Worm (Caenorhabditis elegans) whole organism, young adult: ENCODE data around the gene cyp-29A3.

ENCODE experiments used
- F33H1.4 ChIP-seq: fragments of 200-800 bp; sonication (Bioruptor generic); IDR thresholded peaks from 2 replicates; pipeline ENCODE4 v1.3.6; 2022; ENCODE audit warnings: missing genetic modification reagents, missing genetic modification characterization, missing compliant biosample characterization
- F49E8.2 ChIP-seq: sonication (generic microtip); optimal IDR thresholded peaks from 3 replicates; lab custom pipeline; 2017; ENCODE audit warnings: missing genetic modification characterization, mild to moderate bottlenecking, missing compliant biosample characterization, antibody characterized with exemption, moderate library complexity; ENCODE audit not compliant: insufficient read depth
- F57A8.1 ChIP-seq: fragments of 200-800 bp; sonication (Bioruptor generic); optimal IDR thresholded peaks from 2 replicates; lab custom pipeline; 2018; ENCODE audit warnings: mild to moderate bottlenecking, missing genetic modification characterization, moderate library complexity, missing compliant biosample characterization
- K11D2.4 ChIP-seq: fragments of 200-800 bp; sonication (Bioruptor generic); IDR thresholded peaks from 2 replicates; pipeline ENCODE4 v1.3.6; 2022; ENCODE audit warnings: missing genetic modification reagents, missing genetic modification characterization, missing compliant biosample characterization
- T07F8.4 ChIP-seq: sonication (generic microtip); optimal IDR thresholded peaks from 2 replicates; lab custom pipeline; 2016; ENCODE audit warnings: mild to moderate bottlenecking, missing genetic modification characterization, moderate library complexity, missing compliant biosample characterization
- attf-5 ChIP-seq: fragments of 200-800 bp; sonication (Bioruptor generic); optimal IDR thresholded peaks from 2 replicates; lab custom pipeline; 2018; ENCODE audit warnings: mild to moderate bottlenecking, missing genetic modification characterization, missing compliant biosample characterization
- attf-6 ChIP-seq: fragments of 200-800 bp; sonication (Bioruptor generic); IDR thresholded peaks from 2 replicates; pipeline ENCODE4 v1.3.6; 2022; ENCODE audit warnings: missing genetic modification reagents, missing genetic modification characterization, missing compliant biosample characterization
- bed-1 ChIP-seq: fragments of 200-800 bp; sonication (Bioruptor generic); IDR thresholded peaks from 2 replicates; pipeline ENCODE4 v1.3.6; 2022; ENCODE audit warnings: missing genetic modification reagents, missing genetic modification characterization, missing compliant biosample characterization
- bed-2 ChIP-seq: fragments of 200-800 bp; sonication (Bioruptor generic); IDR thresholded peaks from 2 replicates; pipeline ENCODE4 v1.3.6; 2022; ENCODE audit warnings: missing genetic modification reagents, missing genetic modification characterization, missing compliant biosample characterization
- die-1 ChIP-seq: sonication (generic microtip); optimal IDR thresholded peaks from 2 replicates; lab custom pipeline; 2016; ENCODE audit warnings: missing genotype, mild to moderate bottlenecking, missing genetic modification characterization, missing compliant biosample characterization
- dox-1 ChIP-seq: fragments of 200-800 bp; sonication (Bioruptor generic); IDR thresholded peaks from 2 replicates; pipeline ENCODE4 v1.3.6; 2022; ENCODE audit warnings: missing genetic modification reagents, missing genetic modification characterization, missing compliant biosample characterization
- dpff-1 ChIP-seq: sonication (generic microtip); optimal IDR thresholded peaks from 2 replicates; lab custom pipeline; 2017; ENCODE audit warnings: mild to moderate bottlenecking, missing genetic modification characterization, missing compliant biosample characterization
- efl-1 ChIP-seq: fragments of 150-350 bp; optimal IDR thresholded peaks from 2 replicates; lab custom pipeline; 2014; ENCODE audit warnings: missing biosample characterization, missing genetic modification reagents, missing genetic modification characterization
- egl-44 ChIP-seq: fragments of 200-800 bp; sonication (Bioruptor generic); IDR thresholded peaks from 2 replicates; pipeline ENCODE4 v1.3.6; 2022; ENCODE audit warnings: missing genetic modification reagents, missing genetic modification characterization, missing compliant biosample characterization
- egrh-3 ChIP-seq: fragments of 200-800 bp; sonication (Bioruptor generic); IDR thresholded peaks from 2 replicates; pipeline ENCODE4 v1.3.6; 2022; ENCODE audit warnings: missing genetic modification reagents, missing genetic modification characterization, missing compliant biosample characterization
- lin-26 ChIP-seq: fragments of 200-800 bp; sonication (Bioruptor generic); IDR thresholded peaks from 2 replicates; pipeline ENCODE4 v1.3.6; 2022; ENCODE audit warnings: missing genetic modification reagents, missing genetic modification characterization, missing compliant biosample characterization
- lin-35 ChIP-seq, 3 experiments: fragments of 150-350 bp in 2 of 3; sonication (generic microtip) in 1 of 3; optimal IDR thresholded peaks; 2 replicates each; lab custom pipeline; 2014 to 2018; ENCODE audit warnings: missing biosample characterization in 3 of 3, missing genetic modification characterization in 3 of 3, missing genetic modification reagents in 3 of 3
- lir-1 ChIP-seq: fragments of 200-800 bp; sonication (Bioruptor generic); conservative IDR thresholded peaks from 2 replicates; pipeline ENCODE4 v1.3.6; 2022; ENCODE audit warnings: missing genetic modification reagents, missing genetic modification characterization, missing compliant biosample characterization
- lsl-1 ChIP-seq: fragments of 200-800 bp; sonication (Bioruptor generic); optimal IDR thresholded peaks from 2 replicates; lab custom pipeline; 2018; ENCODE audit warnings: mild to moderate bottlenecking, missing genetic modification characterization, moderate library complexity, missing compliant biosample characterization
- lsy-27 ChIP-seq: sonication (generic microtip); optimal IDR thresholded peaks from 2 replicates; lab custom pipeline; 2017; ENCODE audit warnings: missing genetic modification characterization, mild to moderate bottlenecking, missing compliant biosample characterization, antibody characterized with exemption, missing genotype, borderline replicate concordance; ENCODE audit not compliant: insufficient read depth
- madf-8 ChIP-seq: fragments of 200-800 bp; sonication (Bioruptor generic); conservative IDR thresholded peaks from 2 replicates; pipeline ENCODE4 v1.3.6; 2022; ENCODE audit warnings: missing genetic modification reagents, missing genetic modification characterization, missing compliant biosample characterization
- mcd-1 ChIP-seq: fragments of 200-800 bp; sonication (Bioruptor generic); IDR thresholded peaks from 2 replicates; pipeline ENCODE4 v1.3.6; 2022; ENCODE audit warnings: missing genetic modification reagents, missing genetic modification characterization, missing compliant biosample characterization
- nfya-1 ChIP-seq: sonication (generic microtip); optimal IDR thresholded peaks from 2 replicates; lab custom pipeline; 2017; ENCODE audit warnings: antibody characterized with exemption, missing compliant biosample characterization, missing genetic modification characterization, borderline replicate concordance; ENCODE audit not compliant: insufficient read depth
- nhr-120 ChIP-seq: fragments of 200-800 bp; sonication (Bioruptor generic); IDR thresholded peaks from 2 replicates; pipeline ENCODE4 v1.3.6; 2022; ENCODE audit warnings: missing genetic modification characterization, missing compliant biosample characterization
- nhr-179 ChIP-seq: sonication (generic microtip); optimal IDR thresholded peaks from 2 replicates; lab custom pipeline; 2016; ENCODE audit warnings: mild to moderate bottlenecking, missing genetic modification characterization, missing compliant biosample characterization
- snpc-1.1 ChIP-seq: sonication (generic microtip); optimal IDR thresholded peaks from 2 replicates; lab custom pipeline; 2017; ENCODE audit warnings: missing genetic modification characterization, mild to moderate bottlenecking, missing compliant biosample characterization, antibody characterized with exemption, moderate library complexity, missing genotype, missing genetic modification reagents; ENCODE audit not compliant: insufficient read depth
- snpc-4 ChIP-seq, 5 experiments: fragments of 150-350 bp in 1 of 5; sonication (generic microtip) in 4 of 5; optimal IDR thresholded peaks; 2 replicates each; lab custom pipeline; 2014 to 2018; ENCODE audit warnings: missing genetic modification characterization in 5 of 5, missing biosample characterization in 3 of 5, antibody characterized with exemption in 2 of 5, mild to moderate bottlenecking in 2 of 5, missing compliant biosample characterization in 2 of 5, missing genotype in 2 of 5, moderate library complexity in 2 of 5, missing genetic modification reagents in 1 of 5
- somi-1 ChIP-seq: fragments of 200-800 bp; sonication (Bioruptor generic); optimal IDR thresholded peaks from 2 replicates; lab custom pipeline; 2018; ENCODE audit warnings: mild to moderate bottlenecking, missing genetic modification characterization, missing compliant biosample characterization
- zfh-2 ChIP-seq: fragments of 200-800 bp; sonication (Bioruptor generic); conservative IDR thresholded peaks from 2 replicates; pipeline ENCODE4 v1.3.6; 2022; ENCODE audit warnings: missing genetic modification reagents, missing genetic modification characterization, missing compliant biosample characterization
- ztf-3 ChIP-seq: fragments of 200-800 bp; sonication (Bioruptor generic); optimal IDR thresholded peaks from 2 replicates; lab custom pipeline; 2018; ENCODE audit warnings: mild to moderate bottlenecking, missing genetic modification characterization, missing compliant biosample characterization

The cyp-29A3 gene

ce11 chrV:53286-53685 is 5.8 kb upstream of the cyp-29A3 start (continued):
- 0 out of 2 replicates have a peak, but pooled peaks have one; percentile 11 for TF ChIP-seq lir-1
- peak; percentile 84 for TF ChIP-seq lsy-27 (tag; lab: Kevin White, UChicago)
- 0 out of 2 replicates have a peak, but pooled peaks have one; percentile 24 for TF ChIP-seq nhr-120 (GFP tag; lab: Robert Waterston, UW)
- TF ChIP-seq die-1 (tag; lab: Kevin White, UChicago), result peak; percentile 83
- TF ChIP-seq nhr-179 (tag; lab: Kevin White, UChicago), result no peak
- TF ChIP-seq nfya-1 (tag; lab: Kevin White, UChicago), result no peak

- TF ChIP-seq efl-1 (GFP tag; lab: Kevin White, UChicago) (no peak), T07F8.4 (tag; lab: Kevin White, UChicago) (no peak), F33H1.4 (no peak), F57A8.1 (GFP tag; lab: Kevin White, UChicago) (no peak), dox-1 (GFP tag; lab: Robert Waterston, UW) (no peak), nhr-120 (GFP tag; lab: Robert Waterston, UW) (no peak), attf-6 (GFP tag; lab: Robert Waterston, UW) (no peak), ztf-3 (GFP tag; lab: Kevin White, UChicago) (no peak), snpc-4 (GFP tag; optimal IDR thresholded peaks at IDR 0.05; lab: Kevin White, UChicago) (no peak), snpc-4 (tag; optimal IDR thresholded peaks at IDR 0.05; lab: Kevin White, UChicago) (no peak), lsl-1 (no peak), lin-26 (no peak), madf-8 (no peak), somi-1 (GFP tag; lab: Kevin White, UChicago) (no peak), attf-5 (GFP tag; lab: Kevin White, UChicago) (no peak)
Observed at ce11 chrV:55946-56345, 3.1 kb upstream of the cyp-29A3 start, which contains the start of gene srt-52. TSS of gene srt-52 (minus strand) at chrV:56046.

DNA sequence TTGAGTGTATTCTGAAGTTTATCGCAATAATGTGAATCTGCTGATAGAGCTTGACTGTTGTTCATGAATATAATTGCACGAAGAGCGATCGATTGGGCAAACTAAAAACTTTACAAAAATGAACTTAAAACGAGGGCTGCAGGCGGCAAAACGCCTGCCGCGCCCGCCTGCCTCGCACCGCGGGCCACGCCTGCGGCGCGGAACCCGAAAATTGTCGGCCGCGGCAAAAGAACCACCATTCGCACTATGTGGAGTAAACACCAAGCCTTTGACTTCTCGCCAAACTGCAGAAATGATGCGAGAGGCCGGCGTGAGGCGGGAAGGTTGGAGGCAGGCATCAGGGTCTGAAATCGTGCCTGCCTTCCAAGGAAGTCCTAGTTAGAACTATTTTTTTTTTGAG is 4.8 kb downstream of the cyp-29A3 start:
- TF ChIP-seq egl-44 (GFP tag; lab: Robert Waterston, UW), result no peak
- no peak for TF ChIP-seq snpc-4 (GFP tag; optimal IDR thresholded peaks at IDR 0.05; lab: Kevin White, UChicago)
- peak in 2 of 4 experiments; percentile 41 to 82 for TF ChIP-seq snpc-4 (tag; optimal IDR thresholded peaks at IDR 0.05; lab: Kevin White, UChicago)
- TF ChIP-seq K11D2.4 (GFP tag; lab: Robert Waterston, UW), result peak; percentile 20; the same call in 1 of the 2 replicates
- no peak for TF ChIP-seq bed-1 (GFP tag; lab: Robert Waterston, UW)
- no peak for TF ChIP-seq attf-5 (GFP tag; lab: Kevin White, UChicago)
- no peak for TF ChIP-seq somi-1 (GFP tag; lab: Kevin White, UChicago)
- peak; percentile 61 for TF ChIP-seq snpc-1.1
- no peak for TF ChIP-seq lin-35 (GFP tag; optimal IDR thresholded peaks at IDR 0.05; lab: Kevin White, UChicago)
- TF ChIP-seq bed-2, result 0 out of 2 replicates have a peak, but pooled peaks have one; percentile 18
- TF ChIP-seq lin-26, result peak; percentile 62
- peak; percentile 72; the same call in 1 of the 2 replicates for TF ChIP-seq egrh-3 (GFP tag; lab: Robert Waterston, UW)

ce11 chrV:66506-66905 is 7.5 kb downstream of the cyp-29A3 start:
- TF ChIP-seq F49E8.2 (tag; lab: Kevin White, UChicago), result no peak
- TF ChIP-seq zfh-2 (GFP tag; lab: Robert Waterston, UW), result 0 out of 2 replicates have a peak, but pooled peaks have one; percentile 14
- TF ChIP-seq, all 124 proteins: peak for 1

- TF ChIP-seq zfh-2 (GFP tag; lab: Robert Waterston, UW) (peak; percentile 80), egrh-3 (GFP tag; lab: Robert Waterston, UW) (peak; percentile 36; the same call in 1 of the 2 replicates), mcd-1 (GFP tag; lab: Robert Waterston, UW) (no peak), lin-26 (no peak), dpff-1 (no peak)
Observed at ce11 chrV:68112-68511, 9.1 kb downstream of the cyp-29A3 start.
